Worm (Caenorhabditis elegans) whole organism, L2 larva: ENCODE measurements around the gene ent-1.

Source experiments
- ama-1 ChIP-seq: fragments of 150-350 bp; optimal IDR thresholded peaks from 2 replicates; lab custom pipeline; 2018; ENCODE audit warnings: inconsistent platforms
- ceh-82 ChIP-seq: fragments of 150-350 bp; optimal IDR thresholded peaks from 2 replicates; lab custom pipeline; 2014; ENCODE audit warnings: missing biosample characterization, missing genetic modification characterization
- elt-3 ChIP-seq: sonication (generic microtip); optimal IDR thresholded peaks from 2 replicates; lab custom pipeline; 2017; ENCODE audit warnings: missing biosample characterization, missing genetic modification characterization
- lsy-2 ChIP-seq, 2 experiments: fragments of 150-350 bp in 1 of 2; sonication (generic microtip) in 1 of 2; optimal IDR thresholded peaks; 2 replicates each; lab custom pipeline; 2014 to 2017; ENCODE audit warnings: missing biosample characterization in 2 of 2, missing genetic modification characterization in 2 of 2
- mab-5 ChIP-seq: fragments of 150-350 bp; optimal IDR thresholded peaks from 2 replicates; lab custom pipeline; 2014; ENCODE audit warnings: missing biosample characterization, missing genetic modification characterization
- nhr-10 ChIP-seq: sonication (generic microtip); optimal IDR thresholded peaks from 2 replicates; lab custom pipeline; 2017; ENCODE audit warnings: missing biosample characterization, missing genetic modification characterization
- nhr-237 ChIP-seq: fragments of 150-350 bp; optimal IDR thresholded peaks from 2 replicates; lab custom pipeline; 2014; ENCODE audit warnings: missing biosample characterization, missing genetic modification characterization
- skn-1 ChIP-seq: sonication (generic microtip); optimal IDR thresholded peaks from 2 replicates; lab custom pipeline; 2017; ENCODE audit warnings: missing biosample characterization, missing genetic modification characterization
- snpc-4 ChIP-seq: fragments of 150-350 bp; optimal IDR thresholded peaks from 2 replicates; lab custom pipeline; 2014; ENCODE audit warnings: missing biosample characterization, missing genetic modification characterization
- unc-39 ChIP-seq: fragments of 150-350 bp; optimal IDR thresholded peaks from 2 replicates; lab custom pipeline; 2014; ENCODE audit warnings: missing biosample characterization, missing genetic modification characterization
- unc-62 ChIP-seq: fragments of 150-350 bp; optimal IDR thresholded peaks from 2 replicates; lab custom pipeline; 2014; ENCODE audit warnings: missing biosample characterization, missing genetic modification reagents, missing genetic modification characterization
- zag-1 ChIP-seq: fragments of 150-350 bp; optimal IDR thresholded peaks from 2 replicates; lab custom pipeline; 2014; ENCODE audit warnings: missing biosample characterization, missing genetic modification characterization
- ztf-11 ChIP-seq: sonication (generic microtip); optimal IDR thresholded peaks from 2 replicates; lab custom pipeline; 2017; ENCODE audit warnings: missing biosample characterization, missing genetic modification characterization
- ztf-4 ChIP-seq: fragments of 150-350 bp; optimal IDR thresholded peaks from 2 replicates; lab custom pipeline; 2014; ENCODE audit warnings: missing biosample characterization, missing genetic modification characterization

DNA sequence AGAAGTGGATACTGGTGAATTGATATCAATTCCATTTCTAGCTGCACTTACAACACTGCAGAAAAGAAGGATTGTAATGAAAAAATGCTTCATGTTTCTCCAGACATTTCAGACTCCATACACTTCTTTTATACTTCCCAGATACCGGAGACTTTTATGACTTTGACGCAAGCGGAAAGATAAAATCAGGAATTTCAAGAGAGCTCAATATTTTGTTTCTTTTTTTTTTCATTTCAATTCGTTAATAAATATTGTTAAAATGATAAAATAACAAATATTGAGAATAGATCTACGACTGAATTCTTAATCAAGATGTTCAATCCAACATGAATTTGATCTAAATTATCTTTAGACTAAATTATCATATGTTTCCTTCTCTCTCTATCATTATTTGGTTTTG is 29.8 kb downstream of the ent-1 start, which contains the start of gene lys-5:
- TF ChIP-seq unc-39 (tag; lab: Kevin White, UChicago) (no peak), elt-3 (no peak), snpc-4 (tag; lab: Kevin White, UChicago) (no peak), ceh-82 (no peak), mab-5 (tag; lab: Kevin White, UChicago) (no peak), ztf-11 (tag; lab: Kevin White, UChicago) (no peak), ztf-4 (tag; lab: Kevin White, UChicago) (no peak), nhr-10 (no peak), ama-1 (lab: Kevin White, UChicago) (no peak), skn-1 (tag; lab: Kevin White, UChicago) (no peak), unc-62 (no peak), lsy-2 (tag; optimal IDR thresholded peaks at IDR 0.05; lab: Kevin White, UChicago) (no peak), zag-1 (no peak), nhr-237 (tag; lab: Kevin White, UChicago) (no peak)
